Fruit fly (Drosophila melanogaster) Kc167 (cell line): Measurements from ENCODE around the gene SCaMC.

ENCODE experiments used
- Myc ChIP-seq: fragments of >200 bp; optimal IDR thresholded peaks from 2 replicates; lab custom pipeline; 2017; ENCODE audit warnings: missing external identifiers
- Sin3A ChIP-seq: fragments of >200 bp; optimal IDR thresholded peaks from 2 replicates; lab custom pipeline; 2018; ENCODE audit warnings: missing external identifiers
- h ChIP-seq: fragments of >200 bp; optimal IDR thresholded peaks from 3 replicates; lab custom pipeline; 2018; ENCODE audit warnings: missing external identifiers
- insv ChIP-seq: fragments of >200 bp; optimal IDR thresholded peaks from 3 replicates; lab custom pipeline; 2018; ENCODE audit warnings: missing external identifiers
- psq ChIP-seq: fragments of >200 bp; optimal IDR thresholded peaks from 2 replicates; lab custom pipeline; 2017; ENCODE audit warnings: missing external identifiers
- ttk ChIP-seq: sonication (Bioruptor generic); optimal IDR thresholded peaks from 2 replicates; lab custom pipeline; 2017; ENCODE audit warnings: missing external identifiers

The SCaMC gene

DNA sequence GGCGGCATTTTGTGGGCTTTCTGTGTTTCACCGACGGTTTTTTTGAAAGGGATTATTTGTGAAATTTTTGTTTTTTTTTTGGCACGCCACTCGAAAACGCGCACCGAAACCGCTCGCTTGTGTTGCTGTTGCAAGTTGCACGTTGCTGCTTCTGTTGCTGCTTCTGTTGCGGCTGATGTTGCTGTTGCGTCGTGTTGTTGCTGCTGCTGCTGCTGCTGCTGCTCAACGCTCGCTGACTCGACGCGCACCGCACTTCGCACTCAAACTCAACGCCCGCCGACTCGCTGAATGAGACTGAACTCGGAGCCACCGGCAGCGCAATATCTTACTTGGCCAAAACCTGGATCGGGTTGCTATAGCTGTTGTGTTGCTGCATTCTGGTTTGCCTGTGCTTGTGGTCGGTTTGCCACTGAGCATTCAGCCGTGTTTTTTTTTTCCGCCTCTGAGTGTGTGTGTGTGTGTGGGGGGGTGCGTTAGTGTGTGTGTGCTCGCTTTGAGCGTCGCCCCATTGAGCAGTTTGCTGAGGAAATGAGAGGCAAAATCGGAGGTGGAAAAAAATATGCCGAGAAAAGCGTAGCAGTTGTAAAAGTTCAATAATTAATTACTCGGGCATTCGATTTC lies 17.9 kb upstream of the SCaMC start, which contains the start of gene toe:
toe (minus strand) TSS at position 277 of the 621 bp plus-strand sequence.
- no peak for TF ChIP-seq psq (lab: Kevin White, UChicago)
- TF ChIP-seq insv (lab: Kevin White, UChicago): no peak
- no peak for TF ChIP-seq h (lab: Kevin White, UChicago)
- TF ChIP-seq ttk (lab: Kevin White, UChicago): no peak
- TF ChIP-seq Sin3A: no peak
- TF ChIP-seq Myc (lab: Kevin White, UChicago): no peak

DNA sequence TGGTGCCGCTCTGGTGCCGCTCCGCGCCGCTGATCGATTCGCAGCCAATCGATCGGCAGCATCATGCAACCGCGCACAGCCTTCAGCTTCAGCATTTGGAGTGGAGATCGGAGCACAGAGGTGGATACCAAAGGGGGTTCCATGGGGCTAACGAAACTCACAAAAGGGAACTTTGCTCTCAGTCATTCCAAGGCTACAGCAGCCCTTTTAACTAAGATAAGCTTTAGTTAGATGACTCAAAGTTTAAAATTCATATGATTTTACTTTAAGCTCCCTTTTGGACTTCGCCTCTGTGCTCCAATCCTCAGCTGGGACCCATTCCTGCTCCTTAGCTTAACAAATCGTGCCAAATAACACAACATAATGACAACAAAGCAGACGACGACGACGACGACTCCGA lies 5.8 kb upstream of the SCaMC start:
- TF ChIP-seq Myc (lab: Kevin White, UChicago) (no peak), psq (lab: Kevin White, UChicago) (no peak), ttk (lab: Kevin White, UChicago) (no peak), h (lab: Kevin White, UChicago) (no peak), insv (lab: Kevin White, UChicago) (no peak)

DNA sequence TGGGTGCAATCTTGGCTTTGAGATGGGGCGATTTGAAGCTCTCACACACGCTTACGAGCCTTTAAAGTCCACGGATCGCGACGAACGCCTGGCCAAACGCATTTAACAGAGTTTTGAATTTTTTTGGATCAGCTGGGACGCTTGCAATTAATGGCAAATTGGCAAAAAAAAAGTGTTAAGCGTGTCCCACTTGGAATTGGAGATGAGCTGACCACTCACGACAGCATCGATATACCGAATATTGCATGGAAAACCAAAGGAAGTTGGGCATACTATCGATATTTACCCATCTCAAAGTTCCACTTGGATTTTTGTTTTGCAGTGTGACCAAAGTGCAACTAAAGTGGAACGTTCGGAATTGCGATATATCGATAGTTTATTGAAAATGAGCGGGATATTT lies 2.7 kb upstream of the SCaMC start, which contains the start of gene ArfGAP1:
ArfGAP1 (minus strand) TSS at position 240 of the 400 bp plus-strand sequence.
- TF ChIP-seq ttk (lab: Kevin White, UChicago) (no peak), h (lab: Kevin White, UChicago) (no peak), psq (lab: Kevin White, UChicago) (no peak), insv (lab: Kevin White, UChicago) (no peak), Sin3A (no peak), Myc (lab: Kevin White, UChicago) (no peak)

DNA sequence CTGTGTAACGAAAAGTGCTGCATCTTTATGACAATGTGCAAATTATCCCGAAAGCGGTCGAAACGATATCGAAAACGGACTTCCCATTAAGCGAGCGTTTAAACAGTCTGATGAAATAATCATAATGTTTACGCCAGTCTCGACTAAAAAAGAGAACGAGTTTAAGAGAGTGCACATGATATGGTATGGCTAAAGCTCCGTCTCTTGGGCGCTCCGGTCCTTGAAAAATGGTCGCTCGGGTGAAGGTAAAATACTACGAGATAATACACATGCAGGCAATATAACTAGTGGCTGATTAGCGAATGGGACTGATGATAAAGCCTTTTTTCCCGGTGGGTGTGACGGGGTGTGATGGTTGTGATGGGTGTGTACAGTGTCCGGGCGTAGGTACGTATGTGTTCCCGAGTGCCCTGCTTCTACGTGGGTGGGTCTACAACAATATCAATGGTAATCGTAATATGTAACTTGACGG lies 3.4 kb downstream of the SCaMC start:
- TF ChIP-seq psq (lab: Kevin White, UChicago) (no peak), ttk (lab: Kevin White, UChicago) (no peak), h (lab: Kevin White, UChicago) (no peak), Myc (lab: Kevin White, UChicago) (no peak), insv (lab: Kevin White, UChicago) (no peak), Sin3A (no peak)

DNA sequence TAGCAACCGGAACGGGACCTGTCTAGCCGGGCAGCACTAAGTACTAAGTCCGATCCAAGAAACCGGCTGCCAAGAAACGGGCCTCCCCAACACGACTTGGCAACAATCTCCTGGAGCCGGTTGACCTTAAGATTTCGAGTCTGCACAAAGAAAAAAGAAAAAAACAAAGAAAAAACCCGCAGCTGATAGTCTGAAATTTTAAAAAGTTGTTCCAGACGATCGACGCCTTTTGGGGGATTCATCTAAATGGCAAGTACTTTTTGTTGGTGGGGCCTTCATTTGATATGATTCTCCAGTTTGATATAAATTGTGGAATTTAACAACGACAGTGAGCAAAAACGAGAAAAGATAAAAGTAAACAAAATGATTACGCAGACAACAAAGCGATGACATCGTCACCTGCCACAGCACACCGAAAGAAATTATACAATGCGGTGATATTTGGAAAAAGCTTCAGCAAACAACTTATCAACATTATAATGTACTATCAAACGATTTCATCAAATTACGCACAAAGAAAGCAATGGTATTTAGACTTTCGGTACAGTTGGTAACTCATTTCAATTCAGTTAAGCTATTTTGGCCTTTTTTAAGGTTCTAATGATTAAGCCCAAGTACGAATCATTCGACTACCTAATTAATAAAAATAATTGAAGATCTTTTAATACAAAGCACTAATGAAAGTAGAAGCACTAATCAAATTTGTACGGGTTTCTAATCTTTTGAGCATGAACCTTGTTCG lies 4.0 kb downstream of the SCaMC start:
- TF ChIP-seq psq (lab: Kevin White, UChicago) (no peak), ttk (lab: Kevin White, UChicago) (no peak), Sin3A (no peak), insv (lab: Kevin White, UChicago) (no peak), h (lab: Kevin White, UChicago) (no peak), Myc (lab: Kevin White, UChicago) (no peak)

DNA sequence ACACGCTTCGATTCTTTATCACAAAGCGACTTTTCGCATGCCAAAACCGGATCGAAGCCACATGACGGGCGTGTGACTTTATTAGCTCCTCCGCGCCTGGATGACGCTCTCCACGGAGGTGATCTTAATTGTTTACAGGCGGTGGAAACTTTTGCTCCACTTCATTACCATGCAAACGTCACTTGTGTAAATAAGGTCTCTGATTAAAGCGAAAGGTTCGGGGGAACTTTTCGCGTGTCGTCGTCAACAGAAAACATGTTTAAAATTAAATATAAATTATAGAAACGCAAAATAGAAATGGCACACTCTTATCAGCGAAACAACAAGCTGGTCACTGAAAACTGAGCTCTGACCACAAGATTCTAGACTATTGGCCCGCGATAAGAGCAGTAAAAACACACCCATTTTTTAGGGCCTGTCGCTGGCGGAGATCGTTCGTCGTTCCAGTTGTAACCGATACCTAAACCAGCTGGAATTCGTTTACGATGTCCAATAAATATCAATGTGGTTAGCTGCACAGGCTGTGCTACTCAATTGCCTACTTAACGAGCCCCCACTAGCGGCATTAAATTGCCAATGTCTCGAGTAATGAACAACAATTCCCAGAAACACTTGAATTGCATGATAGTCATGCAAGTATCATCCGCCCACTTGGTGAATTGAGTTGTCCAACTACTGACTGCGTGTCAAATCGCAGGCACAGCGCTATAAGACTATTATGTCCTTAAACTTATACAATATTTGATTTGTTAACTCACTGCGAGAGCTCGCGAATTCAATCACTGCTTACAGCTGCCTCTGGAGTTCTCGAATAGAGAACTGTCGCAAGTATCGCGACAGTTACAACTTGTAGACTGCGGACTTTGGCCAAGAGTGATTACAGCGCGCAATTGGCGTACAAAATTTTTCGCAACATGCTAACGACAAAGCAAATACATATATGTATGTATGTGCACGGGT lies 5.0 kb downstream of the SCaMC start:
- TF ChIP-seq ttk (lab: Kevin White, UChicago): no peak
- no peak for TF ChIP-seq h (lab: Kevin White, UChicago)
- TF ChIP-seq psq (lab: Kevin White, UChicago): no peak
- no peak for TF ChIP-seq insv (lab: Kevin White, UChicago)
- TF ChIP-seq Myc (lab: Kevin White, UChicago): no peak
- no peak for TF ChIP-seq Sin3A

DNA sequence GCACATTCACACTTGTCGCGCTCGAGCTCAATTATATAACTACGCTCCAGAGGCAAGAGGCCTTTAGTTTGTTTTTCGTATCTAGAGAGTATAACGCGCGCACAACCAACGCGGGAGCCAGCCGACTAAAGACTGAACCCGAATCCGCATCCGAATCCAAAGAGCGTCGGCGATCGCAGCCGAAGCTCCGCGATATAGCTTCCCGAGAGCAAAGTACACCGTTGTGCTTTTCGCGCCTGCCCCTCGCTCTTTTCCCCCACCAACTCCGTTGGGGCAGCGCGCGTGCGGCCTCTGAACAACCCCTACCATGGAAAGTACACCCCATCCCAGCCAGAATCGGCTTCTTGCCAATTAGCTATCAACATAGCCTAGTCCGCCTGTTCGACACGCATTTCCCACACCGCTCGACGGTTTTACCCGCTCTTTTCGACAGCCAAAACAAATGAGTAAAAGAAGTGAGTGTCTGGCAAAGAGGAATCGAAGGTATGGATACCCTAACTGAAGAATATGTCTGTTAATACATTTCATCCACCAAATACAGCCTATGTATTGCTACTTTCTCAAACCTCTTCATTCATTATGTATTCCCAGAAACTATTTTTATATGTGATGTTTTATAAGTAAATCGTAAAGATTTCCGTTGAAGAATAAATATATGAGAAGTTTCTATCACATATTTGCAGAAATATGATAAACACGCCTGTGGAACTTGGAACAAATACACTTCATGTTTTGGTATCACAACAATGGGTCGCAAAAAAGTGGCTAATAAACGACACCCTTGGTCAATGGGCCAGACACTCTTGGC lies 5.9 kb downstream of the SCaMC start:
- TF ChIP-seq insv (lab: Kevin White, UChicago) (no peak), h (lab: Kevin White, UChicago) (no peak), Sin3A (no peak), ttk (lab: Kevin White, UChicago) (no peak), Myc (lab: Kevin White, UChicago) (no peak), psq (lab: Kevin White, UChicago) (no peak)

DNA sequence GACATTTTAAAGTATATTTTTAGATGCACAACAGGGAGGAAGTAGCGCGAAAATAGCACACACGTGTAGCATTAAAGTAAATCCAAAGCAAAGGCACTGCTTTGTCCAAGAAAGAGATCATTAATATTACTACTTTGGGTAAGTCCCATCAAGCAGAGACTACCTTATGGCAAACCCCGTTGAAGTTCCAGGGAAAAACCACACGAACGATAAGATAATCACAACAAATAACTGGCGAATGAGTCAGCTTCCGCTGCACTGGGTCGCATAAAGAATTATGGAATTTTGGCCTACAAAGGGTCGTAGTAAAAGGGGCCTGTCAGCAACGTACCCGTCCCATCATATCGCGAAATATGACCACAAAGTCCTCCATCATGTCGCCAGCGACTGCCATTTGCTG lies 6.9 kb downstream of the SCaMC start:
- TF ChIP-seq Myc (lab: Kevin White, UChicago) (no peak), psq (lab: Kevin White, UChicago) (no peak), ttk (lab: Kevin White, UChicago) (no peak), Sin3A (no peak), insv (lab: Kevin White, UChicago) (no peak), h (lab: Kevin White, UChicago) (no peak)

DNA sequence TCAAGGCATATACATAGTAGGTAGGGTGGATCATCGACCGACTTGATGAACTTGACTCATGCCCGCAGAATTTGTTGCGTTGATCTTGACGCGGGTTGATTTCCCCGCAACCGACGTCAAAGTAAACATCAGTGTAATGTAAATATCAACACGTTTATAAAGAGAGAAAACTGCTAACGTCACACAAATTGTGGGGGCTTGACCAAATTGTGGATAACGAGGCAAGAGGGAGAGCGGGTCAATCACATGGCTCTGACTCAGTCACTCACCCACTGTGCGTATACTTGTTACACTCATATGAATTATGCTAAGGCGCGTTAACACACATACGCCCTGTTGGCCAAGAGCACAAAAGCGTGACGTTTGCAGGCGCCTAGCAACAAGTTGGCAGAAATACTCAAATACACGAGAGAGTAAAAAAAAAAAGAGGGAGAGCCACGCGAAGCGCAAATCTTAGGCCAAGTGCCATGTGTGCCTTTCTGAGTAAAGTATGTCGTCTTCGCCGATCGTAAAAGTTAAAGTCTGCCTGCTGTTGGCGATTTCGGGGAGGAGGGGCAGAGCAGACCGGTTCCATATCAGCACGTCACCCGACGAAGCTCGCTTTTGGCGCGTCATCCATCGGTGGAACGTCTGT lies 7.5 kb downstream of the SCaMC start:
- TF ChIP-seq insv (lab: Kevin White, UChicago) (no peak), psq (lab: Kevin White, UChicago) (no peak), Myc (lab: Kevin White, UChicago) (no peak), Sin3A (no peak), ttk (lab: Kevin White, UChicago) (no peak), h (lab: Kevin White, UChicago) (no peak)
